Fruit fly (Drosophila melanogaster): ENCODE results near the gene CG18558.

Gene CG18558

dm6 chr2L:2864601-2865000 is 20.3 kb upstream of the CG18558 start (continued):
- TF ChIP-seq bsh (GFP tag; optimal IDR thresholded peaks at IDR 0.05) (peak in 1 of 2 experiments; percentile 8), CG33557 (GFP tag; optimal IDR thresholded peaks at IDR 0.05) (peak; percentile 21), CG14014 (GFP tag; IDR thresholded peaks at IDR 0.05) (peak; percentile 11; the same call in 1 of the 2 replicates), CG10321 (GFP tag; IDR thresholded peaks at IDR 0.05) (no peak), trh (GFP tag; optimal IDR thresholded peaks at IDR 0.05) (no peak), CG4730 (GFP tag; IDR thresholded peaks at IDR 0.05) (no peak), CG13624 (GFP tag; optimal IDR thresholded peaks at IDR 0.05) (no peak), CG34422 (GFP tag; IDR thresholded peaks at IDR 0.05) (no peak), CG17359 (tag; optimal IDR thresholded peaks at IDR 0.05) (peak; percentile 16), ato (GFP tag; IDR thresholded peaks at IDR 0.05; ENCODE audit: partially characterized antibody) (no peak), shn (GFP tag; optimal IDR thresholded peaks at IDR 0.05) (no peak), MTF-1 (GFP tag; optimal IDR thresholded peaks at IDR 0.05; ENCODE audit: borderline replicate concordance) (peak; percentile 34), Hmr (GFP tag; optimal IDR thresholded peaks at IDR 0.05) (peak; percentile 20), Abd-B (GFP tag; optimal IDR thresholded peaks at IDR 0.05) (no peak), ind (GFP tag; optimal IDR thresholded peaks at IDR 0.05) (no peak), CG10267 (tag; optimal IDR thresholded peaks at IDR 0.05) (no peak), klu (GFP tag; IDR thresholded peaks at IDR 0.05) (no peak), tll (GFP tag; optimal IDR thresholded peaks at IDR 0.05) (no peak), nau (GFP tag; optimal IDR thresholded peaks at IDR 0.05) (peak; percentile 13), CG18599 (GFP tag; optimal IDR thresholded peaks at IDR 0.05) (peak; percentile 11), Mes4 (GFP tag; optimal IDR thresholded peaks at IDR 0.05) (no peak), CG10959 (GFP tag; IDR thresholded peaks at IDR 0.05) (no peak), Taf1 (GFP tag; IDR thresholded peaks at IDR 0.05) (no peak), CG14710 (tag; optimal IDR thresholded peaks at IDR 0.05) (peak; percentile 2), Awh (GFP tag; IDR thresholded peaks at IDR 0.05) (peak; percentile 24; the same call in 1 of the 2 replicates), ap (GFP tag; IDR thresholded peaks at IDR 0.05) (no peak), CG12071 (GFP tag; optimal IDR thresholded peaks at IDR 0.05) (peak; percentile 59), PHDP (tag; optimal IDR thresholded peaks at IDR 0.05) (peak; percentile 24), peb (GFP tag; IDR thresholded peaks at IDR 0.05) (no peak), Gsc (GFP tag; IDR thresholded peaks at IDR 0.05) (no peak), CG11247 (GFP tag; IDR thresholded peaks at IDR 0.05) (no peak), cwo (GFP tag; optimal IDR thresholded peaks at IDR 0.05) (no peak), fd102C (GFP tag; optimal IDR thresholded peaks at IDR 0.05) (peak; percentile 14), ro (GFP tag; IDR thresholded peaks at IDR 0.05) (no peak), gcm2 (GFP tag; optimal IDR thresholded peaks at IDR 0.05) (no peak), CG6683 (GFP tag; optimal IDR thresholded peaks at IDR 0.05) (no peak), pan (optimal IDR thresholded peaks at IDR 0.05) (no peak), pan (GFP tag; optimal IDR thresholded peaks at IDR 0.05 in 1 of 2, IDR thresholded peaks at IDR 0.05 in 1 of 2) (peak in 1 of 2 experiments; percentile 5), bab2 (GFP tag; optimal IDR thresholded peaks at IDR 0.05) (no peak), CG1233 (GFP tag; optimal IDR thresholded peaks at IDR 0.05) (peak; percentile 30), CG17568 (GFP tag; optimal IDR thresholded peaks at IDR 0.05) (peak; percentile 62), CrebB (tag; optimal IDR thresholded peaks at IDR 0.05) (peak; percentile 9), CG12391 (tag; optimal IDR thresholded peaks at IDR 0.05) (no peak), gsb-n (tag; optimal IDR thresholded peaks at IDR 0.05) (no peak), nerfin-2 (GFP tag; IDR thresholded peaks at IDR 0.05; ENCODE audit: partially characterized antibody) (no peak), crp (GFP tag; optimal IDR thresholded peaks at IDR 0.05) (no peak), eve (GFP tag; optimal IDR thresholded peaks at IDR 0.05) (no peak), dm (GFP tag; optimal IDR thresholded peaks at IDR 0.05) (no peak), CG10209 (GFP tag; optimal IDR thresholded peaks at IDR 0.05) (no peak), Lim3 (GFP tag; IDR thresholded peaks at IDR 0.05) (no peak), ems (GFP tag; optimal IDR thresholded peaks at IDR 0.05) (no peak)
